Fruit fly (Drosophila melanogaster) whole organism, prepupa: Measurements from ENCODE around the gene sinu.

Experiments
- Blimp-1 ChIP-seq: fragments of 200-800 bp; sonication (Bioruptor generic); optimal IDR thresholded peaks from 3 replicates; lab custom pipeline; 2017; ENCODE audit warnings: missing biosample characterization, missing genetic modification characterization, mild to moderate bottlenecking, moderate library complexity, missing genetic modification reagents
- CG16779 ChIP-seq: fragments of 200-800 bp; sonication (Bioruptor generic); optimal IDR thresholded peaks from 3 replicates; lab custom pipeline; 2017; ENCODE audit warnings: missing biosample characterization, mild to moderate bottlenecking, missing genetic modification characterization
- CG6163 ChIP-seq: fragments of 200-800 bp; sonication (Bioruptor generic); IDR thresholded peaks from 3 replicates; pipeline ENCODE4 v1.3.6; 2022; ENCODE audit warnings: missing biosample characterization, missing genetic modification characterization
- acj6 ChIP-seq: fragments of 200-800 bp; sonication (Bioruptor generic); optimal IDR thresholded peaks from 3 replicates; lab custom pipeline; 2016; ENCODE audit warnings: missing biosample characterization, missing genetic modification characterization

dm6 chr3L:5561341-5561740 lies at the start of gene sinu:
- no peak for TF ChIP-seq CG16779 (tag; lab: Kevin White, UChicago)
- TF ChIP-seq Blimp-1 = no peak
- TF ChIP-seq acj6 (GFP tag; lab: Kevin White, UChicago) = no peak
- TF ChIP-seq CG6163 = no peak
